Worm (Caenorhabditis elegans) whole organism, L4 larva: ENCODE results near the gene tre-3.

Experiments used
- F10B5.3 ChIP-seq: sonication (generic microtip); optimal IDR thresholded peaks from 2 replicates; lab custom pipeline; 2016; ENCODE audit warnings: mild to moderate bottlenecking, missing genetic modification characterization, missing compliant biosample characterization
- F37D6.2 ChIP-seq: sonication (generic microtip); optimal IDR thresholded peaks from 2 replicates; lab custom pipeline; 2016; ENCODE audit warnings: mild to moderate bottlenecking, missing genetic modification characterization, missing compliant biosample characterization
- T20F7.1 ChIP-seq: fragments of 200-800 bp; sonication (Bioruptor generic); optimal IDR thresholded peaks from 2 replicates; lab custom pipeline; 2018; ENCODE audit warnings: mild to moderate bottlenecking, missing genetic modification characterization, missing compliant biosample characterization
- T26A8.4 ChIP-seq: fragments of 200-800 bp; sonication (Bioruptor generic); IDR thresholded peaks from 2 replicates; pipeline ENCODE4 v1.3.6; 2022; ENCODE audit warnings: missing genetic modification characterization, missing compliant biosample characterization
- Y75B8A.6 ChIP-seq: fragments of 200-800 bp; sonication (Bioruptor generic); IDR thresholded peaks from 2 replicates; pipeline ENCODE4 v1.3.6; 2022; ENCODE audit warnings: missing genetic modification reagents, missing genetic modification characterization, missing compliant biosample characterization
- ZK337.2 ChIP-seq: fragments of 200-800 bp; sonication (Bioruptor generic); IDR thresholded peaks from 2 replicates; pipeline ENCODE4 v1.3.6; 2022; ENCODE audit warnings: missing genetic modification reagents, missing genetic modification characterization, missing compliant biosample characterization
- aha-1 ChIP-seq: fragments of 150-350 bp; peaks from one replicate; lab custom pipeline; 2014; ENCODE audit warnings: missing biosample characterization, missing genetic modification characterization
- ceh-32 ChIP-seq: sonication (generic microtip); optimal IDR thresholded peaks from 2 replicates; lab custom pipeline; 2016; ENCODE audit warnings: mild to moderate bottlenecking, missing genetic modification characterization, missing compliant biosample characterization; ENCODE audit not compliant: poor library complexity
- ceh-82 ChIP-seq: sonication (generic microtip); optimal IDR thresholded peaks from 2 replicates; lab custom pipeline; 2017; ENCODE audit warnings: missing biosample characterization, missing genetic modification characterization
- ces-1 ChIP-seq: fragments of 150-350 bp; sonication (generic microtip); optimal IDR thresholded peaks from 4 replicates; lab custom pipeline; 2014; ENCODE audit warnings: missing biosample characterization, missing genetic modification reagents, missing genetic modification characterization
- daf-12 ChIP-seq: fragments of 150-350 bp; optimal IDR thresholded peaks from 2 replicates; lab custom pipeline; 2014; ENCODE audit warnings: missing biosample characterization, missing genetic modification reagents, missing genetic modification characterization
- dmd-9 ChIP-seq: fragments of 200-800 bp; sonication (Bioruptor generic); IDR thresholded peaks from 2 replicates; pipeline ENCODE4 v1.3.6; 2022; ENCODE audit warnings: missing genetic modification reagents, missing genetic modification characterization, missing compliant biosample characterization
- fkh-10 ChIP-seq: fragments of 150-350 bp; optimal IDR thresholded peaks from 2 replicates; lab custom pipeline; 2014; ENCODE audit warnings: missing biosample characterization, missing genetic modification reagents, missing genetic modification characterization
- fos-1 ChIP-seq: fragments of 150-350 bp; optimal IDR thresholded peaks from 2 replicates; lab custom pipeline; 2014; ENCODE audit warnings: missing biosample characterization, missing genetic modification characterization
- gei-8 ChIP-seq: fragments of 200-800 bp; sonication (Bioruptor generic); optimal IDR thresholded peaks from 2 replicates; lab custom pipeline; 2018; ENCODE audit warnings: mild to moderate bottlenecking, missing genetic modification characterization, missing compliant biosample characterization
- lin-29 ChIP-seq: fragments of 200-800 bp; sonication (Bioruptor generic); IDR thresholded peaks from 2 replicates; pipeline ENCODE4 v1.3.6; 2022; ENCODE audit warnings: missing genetic modification reagents, missing genetic modification characterization, missing compliant biosample characterization
- lsy-2 ChIP-seq, 2 experiments: fragments of 150-350 bp in 1 of 2; sonication (generic microtip) in 1 of 2; optimal IDR thresholded peaks; 2 replicates each; lab custom pipeline; 2014 to 2017; ENCODE audit warnings: missing biosample characterization in 2 of 2, missing genetic modification characterization in 2 of 2
- madf-5 ChIP-seq, 2 experiments: fragments of 200-800 bp; sonication (Bioruptor generic); IDR thresholded peaks; 2 replicates each; pipeline ENCODE4 v1.3.6; 2022; ENCODE audit warnings: missing compliant biosample characterization in 2 of 2, missing genetic modification characterization in 2 of 2
- mdt-29 ChIP-seq: fragments of 200-800 bp; sonication (Bioruptor generic); IDR thresholded peaks from 2 replicates; pipeline ENCODE4 v1.3.6; 2022; ENCODE audit warnings: missing genetic modification reagents, missing genetic modification characterization, missing compliant biosample characterization
- nhr-102 ChIP-seq: sonication (generic microtip); optimal IDR thresholded peaks from 2 replicates; lab custom pipeline; 2016; ENCODE audit warnings: mild to moderate bottlenecking, missing genetic modification characterization, moderate library complexity, missing compliant biosample characterization
- nhr-11 ChIP-seq: fragments of 150-350 bp; optimal IDR thresholded peaks from 2 replicates; lab custom pipeline; 2014; ENCODE audit warnings: missing biosample characterization, missing genetic modification characterization
- nhr-237 ChIP-seq: sonication (generic microtip); optimal IDR thresholded peaks from 2 replicates; lab custom pipeline; 2017; ENCODE audit warnings: missing biosample characterization, missing genetic modification characterization
- nhr-25 ChIP-seq: sonication (generic microtip); optimal IDR thresholded peaks from 2 replicates; lab custom pipeline; 2017; ENCODE audit warnings: missing genetic modification characterization, mild to moderate bottlenecking, missing compliant biosample characterization, antibody characterized with exemption, moderate library complexity, borderline replicate concordance; ENCODE audit not compliant: insufficient read depth
- nhr-28 ChIP-seq: fragments of 150-350 bp; optimal IDR thresholded peaks from 2 replicates; lab custom pipeline; 2014; ENCODE audit warnings: missing biosample characterization, missing genetic modification characterization
- nhr-6 ChIP-seq: fragments of 150-350 bp; optimal IDR thresholded peaks from 2 replicates; lab custom pipeline; 2014; ENCODE audit warnings: missing biosample characterization, missing genetic modification characterization
- pha-4 ChIP-seq, 2 experiments: fragments of 150-350 bp in 1 of 2; fragments of 200-800 bp in 1 of 2; sonication (Bioruptor generic) in 1 of 2; IDR thresholded peaks in 1 of 2; optimal IDR thresholded peaks in 1 of 2; 2 replicates each; pipeline versions ENCODE4 v1.3.6 to Lab custom; 2014 to 2022; ENCODE audit warnings: missing genetic modification characterization in 2 of 2, missing genetic modification reagents in 2 of 2, missing biosample characterization in 1 of 2, missing compliant biosample characterization in 1 of 2
- php-3 ChIP-seq: fragments of 200-800 bp; sonication (Bioruptor generic); IDR thresholded peaks from 2 replicates; pipeline ENCODE4 v1.3.6; 2022; ENCODE audit warnings: missing genetic modification reagents, missing genetic modification characterization, missing compliant biosample characterization
- pqm-1 ChIP-seq: sonication (generic microtip); optimal IDR thresholded peaks from 2 replicates; lab custom pipeline; 2017; ENCODE audit warnings: missing biosample characterization, missing genetic modification characterization
- saeg-2 ChIP-seq: fragments of 200-800 bp; sonication (Bioruptor generic); IDR thresholded peaks from 2 replicates; pipeline ENCODE4 v1.3.6; 2022; ENCODE audit warnings: missing genetic modification reagents, missing genetic modification characterization, missing compliant biosample characterization
- sdz-12 ChIP-seq: fragments of 200-800 bp; sonication (Bioruptor generic); optimal IDR thresholded peaks from 2 replicates; lab custom pipeline; 2018; ENCODE audit warnings: mild to moderate bottlenecking, missing genetic modification characterization, missing compliant biosample characterization
- unc-62 ChIP-seq, 3 experiments: fragments of 150-350 bp in 1 of 3; sonication (generic microtip); optimal IDR thresholded peaks in 2 of 3; peaks in 1 of 3; 1 replicate in 1 of 3; 2 replicates in 2 of 3; lab custom pipeline; 2014 to 2017; ENCODE audit warnings: missing biosample characterization in 3 of 3, missing genetic modification characterization in 3 of 3, missing genetic modification reagents in 3 of 3, missing genotype in 1 of 3
- zfp-2 ChIP-seq: sonication (generic microtip); optimal IDR thresholded peaks from 2 replicates; lab custom pipeline; 2016; ENCODE audit warnings: mild to moderate bottlenecking, missing genetic modification characterization, missing compliant biosample characterization
- zip-11 ChIP-seq: fragments of 200-800 bp; sonication (Bioruptor generic); IDR thresholded peaks from 2 replicates; pipeline ENCODE4 v1.3.6; 2022; ENCODE audit warnings: missing genetic modification characterization, missing compliant biosample characterization

Gene tre-3

DNA sequence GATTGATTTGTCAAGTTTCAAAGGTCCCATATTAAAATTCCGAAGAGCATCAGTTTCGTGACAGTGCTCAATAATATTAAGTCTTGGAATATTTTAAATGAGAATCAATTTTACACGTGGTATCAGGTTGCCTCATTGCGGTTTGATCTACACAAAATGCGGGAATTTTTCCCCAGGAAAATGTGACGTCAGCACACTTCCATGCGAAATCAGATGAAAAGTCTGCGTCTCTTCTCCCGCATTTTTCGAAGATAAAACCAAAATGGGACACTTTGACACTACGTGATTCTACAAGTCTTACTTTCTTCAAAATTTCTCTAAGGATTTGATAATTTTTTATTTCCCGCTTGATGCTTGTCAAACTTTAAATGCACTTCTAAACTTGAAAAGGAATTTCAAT, 7.2 kb upstream of the tre-3 start:
- TF ChIP-seq aha-1 (tag; lab: Kevin White, UChicago) (peak; percentile 61), fos-1 (tag; lab: Kevin White, UChicago) (no peak)
- TF ChIP-seq, all 104 proteins: peak for 1

DNA sequence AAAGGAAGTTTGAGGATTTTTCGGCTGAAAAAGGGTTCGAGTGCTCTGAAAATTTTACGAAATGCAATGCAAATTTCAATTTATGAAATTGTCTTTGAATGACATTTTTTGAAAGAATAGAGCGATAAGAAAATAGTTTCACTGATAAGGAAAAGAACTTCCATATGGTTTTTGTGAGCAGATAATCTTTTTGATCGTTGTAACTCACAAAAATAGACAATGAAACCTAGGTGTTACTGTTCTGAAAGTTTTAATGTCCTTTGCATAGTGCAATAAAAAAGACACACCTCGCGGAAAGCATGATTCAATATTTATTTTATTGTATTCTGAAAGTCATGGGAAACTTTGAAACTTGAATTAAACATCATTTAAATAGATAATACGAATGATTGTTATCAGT, 1.2 kb upstream of the tre-3 start:
- TF ChIP-seq php-3 (GFP tag; lab: Robert Waterston, UW): peak; percentile 66; the same call in 1 of the 2 replicates
- peak; percentile 37 for TF ChIP-seq nhr-28 (tag; lab: Kevin White, UChicago)
- TF ChIP-seq unc-62 (GFP tag; optimal IDR thresholded peaks at IDR 0.05 in 1 of 2; lab: Kevin White, UChicago): peak in 1 of 2 experiments; percentile 36
- TF ChIP-seq unc-62 (tag; optimal IDR thresholded peaks at IDR 0.05; lab: Kevin White, UChicago): no peak
- no peak for TF ChIP-seq daf-12 (tag; lab: Kevin White, UChicago)
- peak; percentile 83 for TF ChIP-seq pqm-1 (tag; lab: Kevin White, UChicago)
- TF ChIP-seq, all 104 proteins: peak for 4

DNA sequence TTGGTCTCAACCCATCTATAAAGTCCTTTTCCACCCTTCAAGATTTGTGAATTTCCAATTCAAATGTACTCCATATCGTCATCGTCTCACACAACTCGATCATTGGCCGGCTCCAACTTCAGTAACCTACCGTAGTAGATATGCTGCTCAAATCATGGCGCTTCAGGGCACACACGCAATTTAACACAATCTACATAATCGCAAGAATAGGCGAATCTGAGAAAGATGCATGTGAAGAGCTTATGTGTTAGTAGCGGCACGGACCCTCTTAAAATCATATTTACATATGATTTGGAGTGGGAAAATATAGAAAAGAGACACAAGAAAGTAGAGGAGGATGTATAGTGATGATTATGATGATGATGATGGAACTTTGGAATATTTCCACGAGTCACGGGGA, 4.0 kb downstream of the tre-3 start:
- TF ChIP-seq nhr-25 (no peak), T26A8.4 (no peak), ceh-32 (peak; percentile 85)

DNA sequence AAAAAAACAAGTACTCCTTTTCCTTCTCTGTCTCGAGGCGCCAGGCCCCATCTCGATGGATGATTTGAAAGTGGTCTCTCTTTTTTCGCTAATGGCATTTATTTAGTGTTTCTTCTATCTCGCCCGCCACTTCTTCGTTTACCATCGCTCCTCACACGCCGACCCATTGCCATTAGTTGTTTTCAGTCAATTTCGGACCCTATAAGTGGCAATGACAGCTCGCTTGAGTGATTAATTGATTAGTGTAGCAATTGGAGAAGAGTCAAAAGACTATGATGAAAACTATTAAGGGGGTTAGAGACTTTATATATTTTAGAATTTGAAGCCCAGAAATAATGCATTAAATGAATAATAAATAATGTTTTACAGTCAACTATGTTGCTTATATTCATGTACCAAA, 9.3 kb downstream of the tre-3 start:
- TF ChIP-seq F10B5.3 (no peak), mdt-29 (GFP tag; lab: Robert Waterston, UW) (no peak), madf-5 (GFP tag; IDR thresholded peaks at IDR 0.05; lab: Robert Waterston, UW) (no peak), php-3 (GFP tag; lab: Robert Waterston, UW) (no peak), ceh-32 (peak; percentile 83), T20F7.1 (GFP tag; lab: Kevin White, UChicago) (no peak), ceh-82 (tag; lab: Kevin White, UChicago) (no peak)

DNA sequence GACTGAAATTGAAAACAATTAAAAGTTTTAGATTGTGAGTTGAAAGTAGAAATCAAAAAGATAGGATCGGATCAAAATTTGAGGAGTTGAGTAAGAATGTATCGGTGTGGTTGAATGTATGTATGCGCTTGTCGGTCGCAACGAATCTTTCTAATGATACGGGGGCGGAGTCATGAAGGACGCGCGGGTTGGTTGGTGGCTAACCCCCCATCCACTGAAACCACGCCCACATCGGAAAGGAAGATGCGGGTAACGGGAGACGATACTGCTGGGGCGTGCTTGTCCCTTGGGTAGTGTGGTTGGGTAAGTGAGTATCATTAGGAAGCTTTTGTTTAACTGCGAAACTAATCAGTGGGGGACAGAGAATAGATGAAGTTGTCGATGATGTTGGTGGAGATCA, 10.3 kb downstream of the tre-3 start, which contains the start of gene ceh-32:
TSS of gene ceh-32 (minus strand) at position 2 of the 400 bp plus-strand sequence.
- peak; percentile 64 for TF ChIP-seq ceh-32
- TF ChIP-seq lin-29 (GFP tag; lab: Robert Waterston, UW): no peak

ce11 chrV:11704658-11705057, 11.0 kb downstream of the tre-3 start:
- TF ChIP-seq Y75B8A.6: no peak
- peak; percentile 92 for TF ChIP-seq ceh-32
- TF ChIP-seq ces-1 (GFP tag; lab: Kevin White, UChicago): peak; percentile 82
- TF ChIP-seq fkh-10 (GFP tag; lab: Kevin White, UChicago): peak; percentile 77
- TF ChIP-seq aha-1 (tag; lab: Kevin White, UChicago): peak; percentile 84
- no peak for TF ChIP-seq F37D6.2 (tag; lab: Kevin White, UChicago)
- no peak for TF ChIP-seq F10B5.3

DNA sequence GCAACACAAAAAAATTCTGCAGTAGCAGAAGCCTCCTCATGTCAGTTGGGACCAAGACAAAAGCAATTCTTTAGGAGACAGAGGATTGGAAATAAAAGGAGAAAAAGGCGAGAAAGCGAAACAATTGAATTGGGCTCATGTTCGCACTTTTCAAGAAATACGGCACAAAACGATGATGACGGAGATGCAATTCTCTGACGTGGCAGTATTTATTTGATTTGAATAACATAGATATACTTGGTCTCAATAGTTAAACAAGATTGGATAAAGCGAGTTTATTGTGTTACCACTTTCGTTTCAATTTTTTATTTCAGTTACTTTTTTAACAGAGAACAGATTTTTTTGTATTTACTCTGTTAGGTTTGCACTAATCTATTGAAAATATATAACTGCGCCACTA, 18.2 kb downstream of the tre-3 start:
- TF ChIP-seq ZK337.2 (GFP tag; lab: Robert Waterston, UW) (no peak), gei-8 (GFP tag; lab: Kevin White, UChicago) (no peak), saeg-2 (GFP tag; lab: Robert Waterston, UW) (no peak), sdz-12 (no peak), zip-11 (GFP tag; lab: Robert Waterston, UW) (no peak), fkh-10 (GFP tag; lab: Kevin White, UChicago) (peak; percentile 84), dmd-9 (no peak), nhr-11 (no peak), pha-4 (GFP tag; IDR thresholded peaks at IDR 0.05; lab: Robert Waterston, UW) (no peak), pha-4 (tag; optimal IDR thresholded peaks at IDR 0.05; lab: Kevin White, UChicago) (no peak), zfp-2 (tag; lab: Kevin White, UChicago) (no peak), ceh-82 (tag; lab: Kevin White, UChicago) (no peak), nhr-237 (no peak), F10B5.3 (no peak), ces-1 (GFP tag; lab: Kevin White, UChicago) (peak; percentile 68), nhr-6 (tag; lab: Kevin White, UChicago) (no peak), lsy-2 (tag; optimal IDR thresholded peaks at IDR 0.05; lab: Kevin White, UChicago) (no peak), nhr-102 (no peak)
